Fruit fly (Drosophila melanogaster) whole organism, embryonic: ENCODE measurements around the gene CG1965.
A peak's percentile ranks its signal among the peaks of the same experiment; 100 is the strongest.

Experiments
- Aef1 ChIP-seq: fragments of 200-800 bp; sonication (Bioruptor generic); IDR thresholded peaks from 3 replicates; pipeline ENCODE4 v1.3.6; 2022; ENCODE audit warnings: missing biosample characterization, missing genetic modification characterization
- Bgb ChIP-seq: fragments of 200-800 bp; sonication (Bioruptor generic); IDR thresholded peaks from 2 replicates; pipeline ENCODE4 v1.3.6; 2022; ENCODE audit warnings: missing biosample characterization, missing genetic modification characterization; ENCODE audit not compliant: partially characterized antibody
- CG10959 ChIP-seq: fragments of 200-800 bp; sonication (Bioruptor generic); IDR thresholded peaks from 2 replicates; pipeline ENCODE4 v1.3.6; 2022; ENCODE audit warnings: missing biosample characterization, missing genetic modification characterization
- CG11456 ChIP-seq: fragments of 200-800 bp; sonication (Bioruptor generic); IDR thresholded peaks from 3 replicates; pipeline ENCODE4 v1.3.6; 2022; ENCODE audit warnings: missing biosample characterization, missing genetic modification characterization
- CG11504 ChIP-seq: fragments of 200-800 bp; sonication (Bioruptor generic); optimal IDR thresholded peaks from 3 replicates; lab custom pipeline; 2019; ENCODE audit warnings: missing biosample characterization, mild to moderate bottlenecking, missing genetic modification characterization, moderate library complexity
- CG12744 ChIP-seq: fragments of 200-800 bp; sonication (Bioruptor generic); optimal IDR thresholded peaks from 2 replicates; lab custom pipeline; 2016; ENCODE audit warnings: missing biosample characterization, missing genetic modification characterization
- CG14050 ChIP-seq: fragments of 200-800 bp; sonication (Bioruptor generic); IDR thresholded peaks from 3 replicates; pipeline ENCODE4 v1.3.6; 2022; ENCODE audit warnings: missing biosample characterization, missing genetic modification characterization
- CG1529 ChIP-seq: fragments of 200-800 bp; sonication (Bioruptor generic); optimal IDR thresholded peaks from 3 replicates; lab custom pipeline; 2018; ENCODE audit warnings: missing biosample characterization, missing genetic modification characterization
- CG16779 ChIP-seq: fragments of 200-800 bp; sonication (Bioruptor generic); IDR thresholded peaks from 2 replicates; pipeline ENCODE4 v1.3.6; 2022; ENCODE audit warnings: missing biosample characterization, missing genetic modification characterization
- CG18599 ChIP-seq: fragments of 200-800 bp; sonication (Bioruptor generic); optimal IDR thresholded peaks from 3 replicates; lab custom pipeline; 2017; ENCODE audit warnings: missing biosample characterization, missing genetic modification characterization, mild to moderate bottlenecking, moderate library complexity, missing genetic modification reagents
- CG42726 ChIP-seq: fragments of 200-800 bp; sonication (Bioruptor generic); IDR thresholded peaks from 2 replicates; pipeline ENCODE4 v1.3.6; 2022; ENCODE audit warnings: missing biosample characterization, missing genetic modification characterization; ENCODE audit not compliant: partially characterized antibody
- CG4404 ChIP-seq: fragments of 200-800 bp; sonication (Bioruptor generic); IDR thresholded peaks from 2 replicates; pipeline ENCODE4 v1.3.6; 2022; ENCODE audit warnings: missing biosample characterization, missing genetic modification characterization
- CG6272 ChIP-seq: fragments of 200-800 bp; sonication (Bioruptor generic); IDR thresholded peaks from 2 replicates; pipeline ENCODE4 v1.3.6; 2022; ENCODE audit warnings: missing biosample characterization, missing genetic modification characterization
- CG6654 ChIP-seq: fragments of 200-800 bp; sonication (Bioruptor generic); optimal IDR thresholded peaks from 2 replicates; lab custom pipeline; 2017; ENCODE audit warnings: missing biosample characterization, mild to moderate bottlenecking, missing genetic modification characterization
- CG7745 ChIP-seq: fragments of 200-800 bp; sonication (Bioruptor generic); optimal IDR thresholded peaks from 2 replicates; lab custom pipeline; 2018; ENCODE audit warnings: missing biosample characterization, mild to moderate bottlenecking, missing genetic modification characterization, moderate library complexity
- CG7987 ChIP-seq: fragments of 200-800 bp; sonication (Bioruptor generic); optimal IDR thresholded peaks from 2 replicates; lab custom pipeline; 2018; ENCODE audit warnings: missing biosample characterization, mild to moderate bottlenecking, missing genetic modification characterization, moderate library complexity
- CG8290 ChIP-seq, 3 experiments: fragments of 200-800 bp; sonication (Bioruptor generic); optimal IDR thresholded peaks; 2 replicates each; lab custom pipeline; 2016 to 2019; ENCODE audit warnings: missing biosample characterization in 3 of 3, missing genetic modification characterization in 3 of 3, mild to moderate bottlenecking in 2 of 3, moderate library complexity in 1 of 3
- CG8478 ChIP-seq: fragments of >200 bp; optimal IDR thresholded peaks from 2 replicates; lab custom pipeline; 2018
- CG9215 ChIP-seq: fragments of 200-800 bp; sonication (Bioruptor generic); IDR thresholded peaks from 2 replicates; pipeline ENCODE4 v1.3.6; 2022; ENCODE audit warnings: missing biosample characterization, missing genetic modification characterization
- CG9609 ChIP-seq: fragments of 200-800 bp; sonication (Bioruptor generic); optimal IDR thresholded peaks from 3 replicates; lab custom pipeline; 2016; ENCODE audit warnings: missing biosample characterization, missing genetic modification characterization
- CG9797 ChIP-seq: fragments of 200-800 bp; sonication (Bioruptor generic); optimal IDR thresholded peaks from 3 replicates; lab custom pipeline; 2018; ENCODE audit warnings: missing biosample characterization, mild to moderate bottlenecking, missing genetic modification characterization
- CTCF ChIP-seq: fragments of 200-800 bp; sonication (Bioruptor generic); optimal IDR thresholded peaks from 2 replicates; lab custom pipeline; 2017; ENCODE audit warnings: missing biosample characterization, mild to moderate bottlenecking, missing genetic modification characterization, moderate library complexity
- Chrac-16 ChIP-seq: fragments of 200-800 bp; sonication (Bioruptor generic); optimal IDR thresholded peaks from 3 replicates; lab custom pipeline; 2016; ENCODE audit warnings: missing biosample characterization, missing genetic modification characterization
- HmgZ ChIP-seq: fragments of 200-800 bp; sonication (Bioruptor generic); optimal IDR thresholded peaks from 2 replicates; lab custom pipeline; 2018; ENCODE audit warnings: missing biosample characterization, mild to moderate bottlenecking, missing genetic modification characterization
- Hr51 ChIP-seq, 2 experiments: fragments of 200-800 bp; sonication (Bioruptor generic); optimal IDR thresholded peaks; 2 replicates in 1 of 2; 3 replicates in 1 of 2; lab custom pipeline; 2016 to 2018; ENCODE audit warnings: missing biosample characterization in 2 of 2, missing genetic modification characterization in 2 of 2, mild to moderate bottlenecking in 1 of 2, moderate library complexity in 1 of 2
- Kr ChIP-seq: fragments of 200-800 bp; sonication (Bioruptor generic); optimal IDR thresholded peaks from 2 replicates; lab custom pipeline; 2017; ENCODE audit warnings: missing biosample characterization, mild to moderate bottlenecking, missing genetic modification characterization
- Mrtf ChIP-seq: fragments of 200-800 bp; sonication (Bioruptor generic); IDR thresholded peaks from 3 replicates; pipeline ENCODE4 v1.3.6; 2022; ENCODE audit warnings: missing biosample characterization, missing genetic modification characterization
- Neu2 ChIP-seq: fragments of 200-800 bp; sonication (Bioruptor generic); optimal IDR thresholded peaks from 3 replicates; lab custom pipeline; 2016; ENCODE audit warnings: missing biosample characterization, missing genetic modification characterization, borderline replicate concordance
- Sox102F ChIP-seq: fragments of 200-800 bp; sonication (Bioruptor generic); optimal IDR thresholded peaks from 2 replicates; lab custom pipeline; 2018; ENCODE audit warnings: missing biosample characterization, mild to moderate bottlenecking, missing genetic modification characterization, moderate library complexity
- Sry-δ ChIP-seq: fragments of 200-800 bp; sonication (Bioruptor generic); optimal IDR thresholded peaks from 2 replicates; lab custom pipeline; 2016; ENCODE audit warnings: missing biosample characterization, missing genetic modification characterization
- Trl ChIP-seq, 3 experiments: fragments of >200 bp in 2 of 3; fragments of 200-800 bp in 1 of 3; sonication (Bioruptor generic) in 1 of 3; optimal IDR thresholded peaks; 2 replicates in 1 of 3; 3 replicates in 2 of 3; lab custom pipeline; 2016 to 2017; ENCODE audit warnings: missing biosample characterization in 1 of 3, missing genetic modification characterization in 1 of 3
- Vsx1 ChIP-seq: fragments of 200-800 bp; sonication (Bioruptor generic); optimal IDR thresholded peaks from 2 replicates; lab custom pipeline; 2017; ENCODE audit warnings: missing biosample characterization, mild to moderate bottlenecking, missing genetic modification characterization, missing genetic modification reagents
- Xrp1 ChIP-seq: fragments of 200-800 bp; sonication (Bioruptor generic); IDR thresholded peaks from 2 replicates; pipeline ENCODE4 v1.3.6; 2022; ENCODE audit warnings: missing biosample characterization, missing genetic modification characterization
- al ChIP-seq: fragments of 200-800 bp; sonication (Bioruptor generic); IDR thresholded peaks from 2 replicates; pipeline ENCODE4 v1.3.6; 2022; ENCODE audit warnings: missing biosample characterization, missing genetic modification characterization
- ara ChIP-seq: fragments of 200-800 bp; sonication (Bioruptor generic); IDR thresholded peaks from 2 replicates; pipeline ENCODE4 v1.3.6; 2022; ENCODE audit warnings: missing biosample characterization, missing genetic modification characterization
- br ChIP-seq: fragments of >200 bp; optimal IDR thresholded peaks from 2 replicates; lab custom pipeline; 2017
- cas ChIP-seq: fragments of 200-800 bp; sonication (Bioruptor generic); IDR thresholded peaks from 2 replicates; pipeline ENCODE4 v1.3.6; 2022; ENCODE audit warnings: missing biosample characterization, missing genetic modification characterization
- cwo ChIP-seq: fragments of 200-800 bp; sonication (Bioruptor generic); optimal IDR thresholded peaks from 3 replicates; lab custom pipeline; 2017; ENCODE audit warnings: missing biosample characterization, missing genetic modification characterization, mild to moderate bottlenecking, moderate library complexity, missing genetic modification reagents
- dati ChIP-seq: fragments of 200-800 bp; sonication (Bioruptor generic); IDR thresholded peaks from 2 replicates; pipeline ENCODE4 v1.3.6; 2022; ENCODE audit warnings: missing biosample characterization, missing genetic modification characterization
- gcm ChIP-seq: fragments of 200-800 bp; sonication (Bioruptor generic); optimal IDR thresholded peaks from 2 replicates; lab custom pipeline; 2019; ENCODE audit warnings: missing biosample characterization, mild to moderate bottlenecking, missing genetic modification characterization, moderate library complexity
- gsb ChIP-seq: fragments of 200-800 bp; sonication (Bioruptor generic); IDR thresholded peaks from 2 replicates; pipeline ENCODE4 v1.3.6; 2022; ENCODE audit warnings: missing biosample characterization, missing genetic modification characterization
- gsb-n ChIP-seq: fragments of 200-800 bp; sonication (Bioruptor generic); optimal IDR thresholded peaks from 3 replicates; lab custom pipeline; 2018; ENCODE audit warnings: missing biosample characterization, mild to moderate bottlenecking, missing genetic modification characterization
- lmd ChIP-seq: fragments of 200-800 bp; sonication (Bioruptor generic); IDR thresholded peaks from 2 replicates; pipeline ENCODE4 v1.3.6; 2022; ENCODE audit warnings: missing biosample characterization, missing genetic modification characterization
- nerfin-1 ChIP-seq: fragments of 200-800 bp; sonication (Bioruptor generic); optimal IDR thresholded peaks from 3 replicates; lab custom pipeline; 2019; ENCODE audit warnings: missing biosample characterization, mild to moderate bottlenecking, missing genetic modification characterization, moderate library complexity
- pfk ChIP-seq: fragments of 200-800 bp; sonication (Bioruptor generic); optimal IDR thresholded peaks from 2 replicates; lab custom pipeline; 2018; ENCODE audit warnings: missing biosample characterization, mild to moderate bottlenecking, missing genetic modification characterization, moderate library complexity
- ro ChIP-seq: fragments of 200-800 bp; sonication (Bioruptor generic); IDR thresholded peaks from 2 replicates; pipeline ENCODE4 v1.3.6; 2022; ENCODE audit warnings: missing biosample characterization, missing genetic modification characterization
- sr ChIP-seq: fragments of 200-800 bp; sonication (Bioruptor generic); IDR thresholded peaks from 3 replicates; pipeline ENCODE4 v1.3.6; 2022; ENCODE audit warnings: missing biosample characterization, missing genetic modification characterization
- ssp ChIP-seq: fragments of 200-800 bp; sonication (Bioruptor generic); IDR thresholded peaks from 2 replicates; pipeline ENCODE4 v1.3.6; 2022; ENCODE audit warnings: missing biosample characterization, missing genetic modification characterization
- tna ChIP-seq: fragments of 200-800 bp; sonication (Bioruptor generic); IDR thresholded peaks from 2 replicates; pipeline ENCODE4 v1.3.6; 2022; ENCODE audit warnings: missing biosample characterization, missing genetic modification characterization; ENCODE audit not compliant: partially characterized antibody
- vvl ChIP-seq: fragments of 200-800 bp; sonication (Bioruptor generic); IDR thresholded peaks from 2 replicates; pipeline ENCODE4 v1.3.6; 2022; ENCODE audit warnings: missing biosample characterization, missing genetic modification characterization
- wor ChIP-seq: fragments of 200-800 bp; sonication (Bioruptor generic); IDR thresholded peaks from 2 replicates; pipeline ENCODE4 v1.3.6; 2022; ENCODE audit warnings: missing biosample characterization, missing genetic modification characterization

The CG1965 gene

dm6 chr3R:7067092-7067491 is at the start of gene CG1965, which contains the start of gene CG1105 (continued):
- TF ChIP-seq ssp (peak; percentile 88), vvl (GFP tag; lab: Robert Waterston, UW) (peak; percentile 94), Aef1 (GFP tag; lab: Robert Waterston, UW) (peak; percentile 95), gsb-n (tag; lab: Kevin White, UChicago) (peak; percentile 79), CG8290 (GFP tag; optimal IDR thresholded peaks at IDR 0.05; lab: Kevin White, UChicago) (peak; percentile 91), CG8290 (tag; optimal IDR thresholded peaks at IDR 0.05; lab: Kevin White, UChicago) (peak; percentile 83), br (lab: Kevin White, UChicago) (no peak), CG18599 (GFP tag; lab: Kevin White, UChicago) (peak; percentile 90), CG16779 (peak; percentile 72), dati (GFP tag; lab: Robert Waterston, UW) (peak; percentile 69), sr (GFP tag; lab: Robert Waterston, UW) (no peak; the same call in 2 of the 3 replicates), ro (peak; percentile 79), lmd (GFP tag; lab: Robert Waterston, UW) (peak; percentile 93), CG9797 (GFP tag; lab: Kevin White, UChicago) (peak; percentile 94), CG1529 (GFP tag; lab: Kevin White, UChicago) (peak; percentile 77), al (peak; percentile 92), HmgZ (tag; lab: Kevin White, UChicago) (peak; percentile 96), CG9609 (GFP tag; lab: Kevin White, UChicago) (peak; percentile 90), Bgb (GFP tag; lab: Robert Waterston, UW) (peak; percentile 97), Chrac-16 (peak; percentile 97), CG4404 (GFP tag; lab: Robert Waterston, UW) (peak; percentile 97), CG11504 (peak; percentile 90), tna (GFP tag; lab: Robert Waterston, UW) (peak; percentile 87), CG10959 (GFP tag; lab: Robert Waterston, UW) (peak; percentile 87), nerfin-1 (peak; percentile 83), CG8478 (lab: Kevin White, UChicago) (no peak), gcm (peak; percentile 85), wor (GFP tag; lab: Robert Waterston, UW) (peak; percentile 86), gsb (GFP tag; lab: Robert Waterston, UW) (peak; percentile 83), cas (GFP tag; lab: Robert Waterston, UW) (peak; percentile 91), CG6272 (GFP tag; lab: Robert Waterston, UW) (peak; percentile 96), CG7745 (tag; lab: Kevin White, UChicago) (peak; percentile 33), Neu2 (GFP tag; lab: Kevin White, UChicago) (peak; percentile 76), CG12744 (GFP tag; lab: Kevin White, UChicago) (peak; percentile 90), Hr51 (GFP tag; optimal IDR thresholded peaks at IDR 0.05; lab: Kevin White, UChicago) (peak; percentile 94 to 96), CG11456 (GFP tag; lab: Robert Waterston, UW) (peak; percentile 93), CG14050 (peak; percentile 85), CTCF (peak; percentile 67), CG9215 (GFP tag; lab: Robert Waterston, UW) (peak; percentile 94), ara (GFP tag; lab: Robert Waterston, UW) (peak; percentile 90), Kr (no peak), cwo (GFP tag; lab: Kevin White, UChicago) (peak; percentile 84), CG6654 (GFP tag; lab: Kevin White, UChicago) (peak; percentile 63), Sox102F (GFP tag; lab: Kevin White, UChicago) (peak; percentile 93), Xrp1 (GFP tag; lab: Robert Waterston, UW) (peak; percentile 94), Trl (optimal IDR thresholded peaks at IDR 0.05; lab: Kevin White, UChicago) (no peak), Trl (GFP tag; optimal IDR thresholded peaks at IDR 0.05; lab: Kevin White, UChicago) (peak; percentile 95), Mrtf (peak; percentile 89), CG42726 (GFP tag; lab: Robert Waterston, UW) (peak; percentile 93), Sry-δ (GFP tag; lab: Kevin White, UChicago) (peak; percentile 100), CG7987 (GFP tag; lab: Kevin White, UChicago) (peak; percentile 74), pfk (GFP tag; lab: Kevin White, UChicago) (no peak), Vsx1 (peak; percentile 78)
